Worm (Caenorhabditis elegans): ENCODE data around the gene Y44A6D.3.
A peak's percentile ranks its signal among the peaks of the same experiment; 100 is the strongest.

The Y44A6D.3 gene

DNA sequence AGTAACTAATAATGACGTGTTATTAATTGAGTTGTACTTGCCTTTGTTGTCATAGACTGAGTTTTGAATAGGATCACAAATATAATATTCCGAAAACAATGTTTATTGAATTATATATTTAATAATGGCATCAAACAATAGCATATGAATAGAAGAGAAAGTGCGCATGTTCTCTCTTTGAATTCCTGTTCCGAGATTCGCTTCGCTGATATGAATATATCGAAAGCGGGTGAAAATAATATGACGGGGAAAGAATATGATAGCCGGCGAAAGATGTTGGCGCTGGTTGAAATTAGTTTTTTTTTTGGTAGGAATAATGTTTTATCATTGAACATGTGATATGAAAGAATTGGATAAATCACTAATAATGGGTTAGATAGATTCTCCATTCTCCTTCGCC lies 27.8 kb upstream of the Y44A6D.3 start, which contains the start of gene T03D8.6:
T03D8.6 (minus strand) TSS at position 298 of the 400 bp plus-strand sequence.
- TF ChIP-seq zip-8 (tag; optimal IDR thresholded peaks at IDR 0.05) (no peak), lsy-2 (tag; optimal IDR thresholded peaks at IDR 0.05) (no peak), blmp-1 (tag; optimal IDR thresholded peaks at IDR 0.05) (peak; percentile 79), ces-1 (GFP tag; optimal IDR thresholded peaks at IDR 0.05) (peak; percentile 19), ceh-83 (GFP tag; optimal IDR thresholded peaks at IDR 0.05) (no peak), mep-1 (tag; optimal IDR thresholded peaks at IDR 0.05) (no peak), bed-3 (GFP tag; optimal IDR thresholded peaks at IDR 0.05) (no peak)

DNA sequence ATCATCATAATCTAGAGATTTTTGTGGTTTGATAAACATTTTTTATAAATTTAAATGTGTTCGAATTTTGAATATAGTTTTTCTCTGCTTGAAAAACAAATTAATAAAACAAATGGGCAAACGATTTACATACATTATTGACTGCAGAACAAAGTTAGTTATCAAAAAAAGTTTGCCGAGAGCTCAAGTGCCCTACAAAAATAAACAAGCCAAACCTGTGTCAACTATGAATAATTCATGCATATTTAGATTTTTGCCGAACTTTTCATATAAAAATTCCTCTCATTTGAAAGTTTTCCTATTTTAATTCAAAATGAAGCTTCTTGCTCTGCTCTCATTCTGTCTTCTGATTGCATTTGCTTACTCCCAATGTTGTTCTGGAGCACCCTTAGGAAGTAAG lies 23.6 kb upstream of the Y44A6D.3 start, which contains the start of gene sshk-1:
sshk-1 (plus strand) TSS at position 301 of the 400 bp plus-strand sequence.
- TF ChIP-seq lin-32 (GFP tag; optimal IDR thresholded peaks at IDR 0.05) (no peak), tbx-8 (GFP tag; optimal IDR thresholded peaks at IDR 0.05) (no peak), nhr-237 (tag; optimal IDR thresholded peaks at IDR 0.05) (no peak), pha-4 (tag; optimal IDR thresholded peaks at IDR 0.05) (no peak), M03D4.4 (tag; optimal IDR thresholded peaks at IDR 0.05) (no peak)

DNA sequence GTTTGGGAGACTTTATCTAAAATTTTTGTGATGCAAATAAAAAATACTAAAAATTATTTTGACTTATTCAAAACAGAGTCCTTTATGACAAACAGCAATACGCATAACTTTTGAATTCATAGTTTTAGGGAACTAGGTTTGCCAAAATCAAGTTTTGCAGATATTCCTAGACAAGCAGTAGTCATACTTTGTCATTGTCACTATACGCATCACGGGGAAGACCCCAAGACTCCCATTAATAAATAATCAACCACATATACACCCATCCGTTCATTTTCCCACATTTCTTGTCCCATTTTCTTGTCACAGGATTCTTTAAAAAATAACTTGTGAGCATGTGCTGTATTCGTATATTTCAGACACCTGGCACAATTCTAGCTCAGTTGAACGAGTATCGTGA lies 22.2 kb upstream of the Y44A6D.3 start, which contains the start of gene Y44A6D.7:
Y44A6D.7 (plus strand) TSS at position 301 of the 400 bp plus-strand sequence.
- no peak for TF ChIP-seq mab-5 (tag; optimal IDR thresholded peaks at IDR 0.05)
- no peak for TF ChIP-seq nhr-2 (tag; optimal IDR thresholded peaks at IDR 0.05)
- TF ChIP-seq mep-1 (tag; optimal IDR thresholded peaks at IDR 0.05) = no peak
- no peak for TF ChIP-seq nhr-28 (tag; optimal IDR thresholded peaks at IDR 0.05)
- TF ChIP-seq nhr-237 (tag; optimal IDR thresholded peaks at IDR 0.05) = no peak
- TF ChIP-seq ham-2 (GFP tag; optimal IDR thresholded peaks at IDR 0.05) = no peak
- no peak for TF ChIP-seq ces-1 (GFP tag; optimal IDR thresholded peaks at IDR 0.05)

DNA sequence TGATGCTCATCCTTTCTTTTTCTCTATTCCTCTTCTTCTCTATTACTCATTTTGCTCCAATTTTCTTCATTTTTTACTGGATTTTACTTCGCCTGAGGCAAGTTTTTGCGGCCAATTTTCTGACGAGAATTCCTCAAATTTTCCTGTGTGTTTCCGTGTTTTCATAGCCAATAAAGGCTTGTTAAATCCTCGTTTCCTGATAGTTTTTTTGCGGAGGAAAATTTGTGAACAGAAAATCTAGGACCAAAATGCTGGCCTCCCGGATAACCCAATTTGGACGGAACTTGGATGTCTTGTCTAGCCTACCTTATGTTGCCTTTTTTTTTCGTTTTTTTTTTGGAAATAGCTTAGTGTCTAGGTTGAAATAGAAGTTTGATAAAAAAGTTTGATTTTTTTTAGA lies 21.4 kb upstream of the Y44A6D.3 start:
- TF ChIP-seq ceh-83 (GFP tag; optimal IDR thresholded peaks at IDR 0.05) (no peak), nhr-28 (tag; optimal IDR thresholded peaks at IDR 0.05) (no peak), snpc-4 (tag; optimal IDR thresholded peaks at IDR 0.05) (no peak), zip-8 (tag; optimal IDR thresholded peaks at IDR 0.05) (no peak), ztf-11 (tag; optimal IDR thresholded peaks at IDR 0.05) (no peak), mep-1 (tag; optimal IDR thresholded peaks at IDR 0.05) (no peak)

DNA sequence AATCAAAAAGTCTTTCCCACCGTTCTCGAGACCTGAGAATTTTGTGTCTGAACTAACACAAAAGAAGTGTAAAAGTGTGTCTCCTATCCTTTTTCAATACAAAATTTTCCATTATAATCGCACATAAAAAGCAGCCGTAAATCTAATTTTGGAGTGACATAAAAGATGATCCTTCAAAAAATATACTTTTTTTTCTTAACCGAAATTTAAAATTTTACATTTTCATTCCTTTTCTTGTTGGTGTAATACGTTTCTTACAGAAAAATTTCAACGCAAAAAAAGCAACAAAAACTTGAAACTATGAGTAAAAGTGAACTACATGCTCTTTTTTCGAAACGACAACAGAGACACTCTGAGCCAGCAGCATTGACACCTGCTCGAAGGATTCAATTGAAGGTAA lies 14.8 kb upstream of the Y44A6D.3 start, which contains the start of gene Y44A6D.6:
Y44A6D.6 (plus strand) TSS at position 301 of the 400 bp plus-strand sequence.
- TF ChIP-seq elt-3 (tag; optimal IDR thresholded peaks at IDR 0.05) = no peak
- no peak for TF ChIP-seq lin-32 (GFP tag; optimal IDR thresholded peaks at IDR 0.05)
- TF ChIP-seq ceh-39 (tag; optimal IDR thresholded peaks at IDR 0.05) = no peak
- no peak for TF ChIP-seq hlh-1 (tag; optimal IDR thresholded peaks at IDR 0.05)
- TF ChIP-seq blmp-1 (tag; optimal IDR thresholded peaks at IDR 0.05) = no peak
- TF ChIP-seq ceh-43 (GFP tag; optimal IDR thresholded peaks at IDR 0.05) = no peak
- no peak for TF ChIP-seq unc-62 (GFP tag; optimal IDR thresholded peaks at IDR 0.05)
- TF ChIP-seq ceh-83 (GFP tag; optimal IDR thresholded peaks at IDR 0.05) = no peak
- TF ChIP-seq elt-1 (tag; optimal IDR thresholded peaks at IDR 0.05; ENCODE audit: borderline replicate concordance, insufficient read depth) = no peak
- TF ChIP-seq mep-1 (tag; optimal IDR thresholded peaks at IDR 0.05) = no peak
- no peak for TF ChIP-seq sem-2 (GFP tag; optimal IDR thresholded peaks at IDR 0.05)
- TF ChIP-seq unc-120 (tag; optimal IDR thresholded peaks at IDR 0.05; ENCODE audit: poor library complexity, severe bottlenecking) = no peak
- no peak for TF ChIP-seq nhr-28 (tag; optimal IDR thresholded peaks at IDR 0.05)
- no peak for TF ChIP-seq M03D4.4 (tag; optimal IDR thresholded peaks at IDR 0.05)

DNA sequence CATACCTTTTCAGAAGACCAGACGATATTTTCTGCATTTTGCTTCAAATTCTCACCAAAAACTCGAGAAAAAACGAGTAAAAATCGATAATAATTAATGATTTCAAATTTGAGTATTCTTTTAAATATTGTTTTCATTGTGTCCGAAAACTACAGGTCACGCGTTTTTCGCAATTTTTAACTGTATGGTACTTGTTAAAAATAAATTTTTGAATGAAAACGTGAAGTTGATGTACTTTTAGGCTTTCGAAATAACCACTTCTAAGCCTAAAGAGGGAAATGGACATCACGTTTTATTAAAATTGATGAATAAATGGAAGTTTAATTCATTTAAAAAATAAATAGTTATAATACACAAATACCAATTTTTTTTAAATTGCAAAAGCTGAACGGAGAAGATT lies 10.7 kb upstream of the Y44A6D.3 start, which contains the start of gene Y44A6D.5:
Y44A6D.5 (minus strand) TSS at position 101 of the 400 bp plus-strand sequence.
- TF ChIP-seq nhr-12 (tag; optimal IDR thresholded peaks at IDR 0.05) (no peak), M03D4.4 (tag; optimal IDR thresholded peaks at IDR 0.05) (no peak), mep-1 (tag; optimal IDR thresholded peaks at IDR 0.05) (no peak), lin-13 (tag; optimal IDR thresholded peaks at IDR 0.05) (no peak), nhr-76 (tag; optimal IDR thresholded peaks at IDR 0.05) (no peak), ceh-43 (GFP tag; optimal IDR thresholded peaks at IDR 0.05) (no peak), cnd-1 (tag; optimal IDR thresholded peaks at IDR 0.05) (no peak), unc-62 (GFP tag; optimal IDR thresholded peaks at IDR 0.05) (no peak)

Measured in whole organism, mixed stage, embryonic.